Worm (Caenorhabditis elegans) whole organism, L3 larva: ENCODE data around the gene exos-9.

Source experiments
- R02D3.7 ChIP-seq: fragments of 150-350 bp; optimal IDR thresholded peaks from 2 replicates; lab custom pipeline; 2014; ENCODE audit warnings: missing biosample characterization, missing genetic modification characterization
- ZK546.5 ChIP-seq: sonication (generic microtip); optimal IDR thresholded peaks from 2 replicates; lab custom pipeline; 2017; ENCODE audit warnings: missing biosample characterization, missing genetic modification characterization
- aly-2 ChIP-seq: fragments of 150-350 bp; optimal IDR thresholded peaks from 2 replicates; lab custom pipeline; 2014; ENCODE audit warnings: missing biosample characterization, missing genetic modification characterization
- ama-1 ChIP-seq: fragments of 150-350 bp; optimal IDR thresholded peaks from 2 replicates; lab custom pipeline; 2018
- ceh-16 ChIP-seq: sonication (generic microtip); optimal IDR thresholded peaks from 2 replicates; lab custom pipeline; 2017; ENCODE audit warnings: missing biosample characterization, missing genetic modification characterization
- ceh-28 ChIP-seq: fragments of 150-350 bp; optimal IDR thresholded peaks from 2 replicates; lab custom pipeline; 2014; ENCODE audit warnings: missing biosample characterization, missing genetic modification reagents, missing genetic modification characterization
- ceh-82 ChIP-seq: fragments of 150-350 bp; optimal IDR thresholded peaks from 2 replicates; lab custom pipeline; 2014; ENCODE audit warnings: missing biosample characterization, missing genetic modification characterization
- ceh-9 ChIP-seq: sonication (generic microtip); optimal IDR thresholded peaks from 2 replicates; lab custom pipeline; 2018; ENCODE audit warnings: missing biosample characterization, missing genetic modification characterization
- daf-12 ChIP-seq: fragments of 150-350 bp; optimal IDR thresholded peaks from 2 replicates; lab custom pipeline; 2014; ENCODE audit warnings: missing biosample characterization, missing genetic modification reagents, missing genetic modification characterization
- egl-27 ChIP-seq: sonication (generic microtip); optimal IDR thresholded peaks from 4 replicates; lab custom pipeline; 2017; ENCODE audit warnings: missing biosample characterization, missing genetic modification reagents, missing genetic modification characterization
- egl-5 ChIP-seq: fragments of 150-350 bp; optimal IDR thresholded peaks from 2 replicates; lab custom pipeline; 2017; ENCODE audit warnings: missing biosample characterization, missing genetic modification reagents, missing genetic modification characterization, inconsistent platforms
- elt-1 ChIP-seq: fragments of 150-350 bp; optimal IDR thresholded peaks from 2 replicates; lab custom pipeline; 2014; ENCODE audit warnings: missing biosample characterization, missing genetic modification characterization
- elt-2 ChIP-seq: sonication (generic microtip); optimal IDR thresholded peaks from 2 replicates; lab custom pipeline; 2016; ENCODE audit warnings: missing genetic modification reagents, mild to moderate bottlenecking, missing genetic modification characterization, missing compliant biosample characterization
- elt-3 ChIP-seq, 3 experiments: fragments of 150-350 bp in 1 of 3; sonication (generic microtip) in 2 of 3; optimal IDR thresholded peaks; 2 replicates in 2 of 3; 4 replicates in 1 of 3; lab custom pipeline; 2014 to 2017; ENCODE audit warnings: missing biosample characterization in 3 of 3, missing genetic modification characterization in 3 of 3
- eor-1 ChIP-seq, 2 experiments: fragments of 150-350 bp; optimal IDR thresholded peaks; 2 replicates each; lab custom pipeline; 2014 to 2018; ENCODE audit warnings: missing biosample characterization in 2 of 2, missing genetic modification characterization in 2 of 2
- fkh-10 ChIP-seq: sonication (generic microtip); optimal IDR thresholded peaks from 2 replicates; lab custom pipeline; 2017; ENCODE audit warnings: missing biosample characterization, missing genetic modification reagents, missing genetic modification characterization
- fkh-2 ChIP-seq: fragments of 150-350 bp; optimal IDR thresholded peaks from 2 replicates; lab custom pipeline; 2014; ENCODE audit warnings: missing biosample characterization, missing genetic modification reagents, missing genetic modification characterization
- fos-1 ChIP-seq: fragments of 150-350 bp; optimal IDR thresholded peaks from 2 replicates; lab custom pipeline; 2014; ENCODE audit warnings: missing biosample characterization, missing genetic modification characterization
- hmg-11 ChIP-seq: sonication (generic microtip); optimal IDR thresholded peaks from 2 replicates; lab custom pipeline; 2016; ENCODE audit warnings: missing genetic modification characterization, missing compliant biosample characterization
- jun-1 ChIP-seq: fragments of 150-350 bp; optimal IDR thresholded peaks from 2 replicates; lab custom pipeline; 2014; ENCODE audit warnings: missing biosample characterization, missing genetic modification reagents, missing genetic modification characterization
- lin-15B ChIP-seq: fragments of 150-350 bp; optimal IDR thresholded peaks from 2 replicates; lab custom pipeline; 2014; ENCODE audit warnings: missing biosample characterization, missing genetic modification characterization
- lsy-12 ChIP-seq: sonication (generic microtip); optimal IDR thresholded peaks from 2 replicates; lab custom pipeline; 2016; ENCODE audit warnings: mild to moderate bottlenecking, missing genetic modification characterization, missing compliant biosample characterization
- mdl-1 ChIP-seq: fragments of 150-350 bp; optimal IDR thresholded peaks from 2 replicates; lab custom pipeline; 2014; ENCODE audit warnings: missing biosample characterization, missing genetic modification characterization
- mml-1 ChIP-seq: fragments of 150-350 bp; sonication (generic microtip); optimal IDR thresholded peaks from 3 replicates; lab custom pipeline; 2014; ENCODE audit warnings: missing biosample characterization, missing genetic modification characterization
- nfya-1 ChIP-seq: sonication (generic microtip); optimal IDR thresholded peaks from 2 replicates; lab custom pipeline; 2017; ENCODE audit warnings: missing genetic modification characterization, mild to moderate bottlenecking, missing compliant biosample characterization, antibody characterized with exemption, moderate library complexity; ENCODE audit not compliant: insufficient read depth
- nhr-11 ChIP-seq: fragments of 150-350 bp; optimal IDR thresholded peaks from 2 replicates; lab custom pipeline; 2014; ENCODE audit warnings: missing biosample characterization, missing genetic modification characterization
- nhr-12 ChIP-seq: fragments of 150-350 bp; optimal IDR thresholded peaks from 2 replicates; lab custom pipeline; 2014; ENCODE audit warnings: missing biosample characterization, missing genetic modification characterization
- nhr-23 ChIP-seq: fragments of 150-350 bp; optimal IDR thresholded peaks from 2 replicates; lab custom pipeline; 2014; ENCODE audit warnings: missing biosample characterization, missing genetic modification reagents, missing genetic modification characterization
- nhr-237 ChIP-seq: fragments of 150-350 bp; optimal IDR thresholded peaks from 2 replicates; lab custom pipeline; 2014; ENCODE audit warnings: missing biosample characterization, missing genetic modification characterization
- nhr-25 ChIP-seq: sonication (generic microtip); optimal IDR thresholded peaks from 2 replicates; lab custom pipeline; 2017; ENCODE audit warnings: missing biosample characterization, missing genetic modification characterization
- nhr-28 ChIP-seq: fragments of 150-350 bp; optimal IDR thresholded peaks from 2 replicates; lab custom pipeline; 2014; ENCODE audit warnings: missing biosample characterization, missing genetic modification characterization
- nhr-43 ChIP-seq: sonication (generic microtip); optimal IDR thresholded peaks from 2 replicates; lab custom pipeline; 2016; ENCODE audit warnings: mild to moderate bottlenecking, missing genetic modification characterization, missing compliant biosample characterization; ENCODE audit not compliant: poor library complexity, severe bottlenecking
- nhr-67 ChIP-seq: fragments of 150-350 bp; optimal IDR thresholded peaks from 2 replicates; lab custom pipeline; 2014; ENCODE audit warnings: missing biosample characterization, missing genetic modification characterization
- nhr-76 ChIP-seq: fragments of 150-350 bp; sonication (generic microtip); optimal IDR thresholded peaks from 5 replicates; lab custom pipeline; 2014; ENCODE audit warnings: missing biosample characterization, missing genetic modification characterization
- nhr-77 ChIP-seq: fragments of 150-350 bp; optimal IDR thresholded peaks from 2 replicates; lab custom pipeline; 2014; ENCODE audit warnings: missing biosample characterization, missing genetic modification characterization
- pqm-1 ChIP-seq: fragments of 150-350 bp; optimal IDR thresholded peaks from 2 replicates; lab custom pipeline; 2017; ENCODE audit warnings: missing biosample characterization, missing genetic modification characterization, inconsistent platforms
- sea-2 ChIP-seq: fragments of 150-350 bp; sonication (generic microtip); optimal IDR thresholded peaks from 4 replicates; lab custom pipeline; 2014; ENCODE audit warnings: missing biosample characterization, missing genetic modification reagents, missing genetic modification characterization
- skn-1 ChIP-seq: fragments of 150-350 bp; optimal IDR thresholded peaks from 2 replicates; lab custom pipeline; 2014; ENCODE audit warnings: missing biosample characterization, missing genetic modification characterization
- snpc-4 ChIP-seq: fragments of 150-350 bp; optimal IDR thresholded peaks from 2 replicates; lab custom pipeline; 2014; ENCODE audit warnings: missing biosample characterization, missing genetic modification characterization
- tbx-2 ChIP-seq: sonication (generic microtip); optimal IDR thresholded peaks from 2 replicates; lab custom pipeline; 2016; ENCODE audit warnings: mild to moderate bottlenecking, missing genetic modification characterization, missing compliant biosample characterization
- unc-39 ChIP-seq: sonication (generic microtip); optimal IDR thresholded peaks from 4 replicates; lab custom pipeline; 2017; ENCODE audit warnings: missing biosample characterization, missing genetic modification characterization
- unc-62 ChIP-seq: fragments of 150-350 bp; sonication (generic microtip); optimal IDR thresholded peaks from 4 replicates; lab custom pipeline; 2014; ENCODE audit warnings: missing biosample characterization, missing genetic modification reagents, missing genetic modification characterization
- zag-1 ChIP-seq: fragments of 150-350 bp; optimal IDR thresholded peaks from 2 replicates; lab custom pipeline; 2014; ENCODE audit warnings: missing biosample characterization, missing genetic modification characterization
- ztf-11 ChIP-seq: fragments of 150-350 bp; optimal IDR thresholded peaks from 2 replicates; lab custom pipeline; 2014; ENCODE audit warnings: missing biosample characterization, missing genetic modification characterization
- ztf-4 ChIP-seq: fragments of 150-350 bp; optimal IDR thresholded peaks from 2 replicates; lab custom pipeline; 2014; ENCODE audit warnings: missing biosample characterization, missing genetic modification characterization

Gene exos-9

DNA sequence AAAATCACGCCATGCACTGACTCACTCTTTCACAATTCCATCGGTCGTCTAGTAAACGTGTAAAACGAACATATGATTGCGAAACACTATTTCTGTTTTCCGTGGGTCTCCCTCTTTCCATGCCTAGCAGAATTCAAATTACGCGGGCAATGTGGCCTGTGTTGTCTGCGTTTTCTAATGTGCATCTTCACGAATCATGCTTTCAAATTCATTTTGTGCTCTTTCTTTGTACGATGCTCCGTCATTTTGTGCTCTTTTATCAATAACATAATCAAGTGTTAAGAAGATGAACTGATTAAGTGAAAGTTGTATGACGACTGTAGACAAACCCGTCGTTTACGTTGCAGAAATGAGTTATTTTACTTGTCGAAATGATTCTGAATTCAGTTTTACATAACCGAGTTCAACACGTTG is 32.0 kb downstream of the exos-9 start (continued):
- peak; percentile 27 for TF ChIP-seq lsy-12 (tag; lab: Kevin White, UChicago)
- TF ChIP-seq nhr-76 = no peak
- no peak for TF ChIP-seq ztf-11 (tag; lab: Kevin White, UChicago)
- peak; percentile 97 for TF ChIP-seq elt-2 (tag; lab: Kevin White, UChicago)
- TF ChIP-seq nhr-28 (tag; lab: Kevin White, UChicago) = no peak
- no peak for TF ChIP-seq sea-2 (GFP tag; lab: Kevin White, UChicago)
- TF ChIP-seq nhr-77 (tag; lab: Kevin White, UChicago) = no peak
- no peak for TF ChIP-seq ZK546.5 (tag; lab: Kevin White, UChicago)
- no peak for TF ChIP-seq ztf-4 (tag; lab: Kevin White, UChicago)
- peak; percentile 97 for TF ChIP-seq pqm-1 (tag; lab: Kevin White, UChicago)
- no peak for TF ChIP-seq R02D3.7 (tag; lab: Kevin White, UChicago)
- peak; percentile 50 for TF ChIP-seq nfya-1
- TF ChIP-seq mdl-1 (tag; lab: Kevin White, UChicago) = peak; percentile 58
- TF ChIP-seq eor-1 (tag; optimal IDR thresholded peaks at IDR 0.05; lab: Kevin White, UChicago) = no peak
- TF ChIP-seq elt-3 (tag; optimal IDR thresholded peaks at IDR 0.05; lab: Kevin White, UChicago) = no peak
- no peak for TF ChIP-seq elt-1
- peak; percentile 72 for TF ChIP-seq skn-1 (tag; lab: Kevin White, UChicago)
- no peak for TF ChIP-seq nhr-23 (tag; lab: Kevin White, UChicago)
- TF ChIP-seq ceh-82 (tag; lab: Kevin White, UChicago) = no peak
- no peak for TF ChIP-seq mml-1 (tag; lab: Kevin White, UChicago)
- TF ChIP-seq nhr-12 (tag; lab: Kevin White, UChicago) = no peak
- no peak for TF ChIP-seq tbx-2 (tag; lab: Kevin White, UChicago)

DNA sequence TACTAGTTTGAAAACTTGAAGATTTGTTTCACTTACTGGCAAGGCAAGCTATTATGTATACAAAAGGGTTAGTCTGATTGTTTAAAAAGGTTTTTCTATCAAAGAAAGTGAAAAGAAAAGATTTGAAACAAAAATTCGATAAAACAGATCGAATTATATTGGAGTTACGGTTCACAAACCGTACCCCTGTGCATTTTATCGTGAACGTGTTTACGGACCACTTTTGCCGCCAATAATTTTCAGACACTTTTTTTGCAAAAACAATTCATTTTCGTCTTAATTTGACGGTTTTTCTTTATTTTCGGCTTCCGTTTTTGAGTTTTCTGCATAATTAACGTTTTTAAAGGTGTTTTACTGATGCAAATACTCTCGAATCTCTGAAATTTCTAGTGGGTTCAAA is 32.6 kb downstream of the exos-9 start:
- TF ChIP-seq hmg-11 (tag; lab: Kevin White, UChicago) = no peak
- no peak for TF ChIP-seq mdl-1 (tag; lab: Kevin White, UChicago)
- no peak for TF ChIP-seq ZK546.5 (tag; lab: Kevin White, UChicago)
- TF ChIP-seq ceh-16 (tag; lab: Kevin White, UChicago) = no peak

DNA sequence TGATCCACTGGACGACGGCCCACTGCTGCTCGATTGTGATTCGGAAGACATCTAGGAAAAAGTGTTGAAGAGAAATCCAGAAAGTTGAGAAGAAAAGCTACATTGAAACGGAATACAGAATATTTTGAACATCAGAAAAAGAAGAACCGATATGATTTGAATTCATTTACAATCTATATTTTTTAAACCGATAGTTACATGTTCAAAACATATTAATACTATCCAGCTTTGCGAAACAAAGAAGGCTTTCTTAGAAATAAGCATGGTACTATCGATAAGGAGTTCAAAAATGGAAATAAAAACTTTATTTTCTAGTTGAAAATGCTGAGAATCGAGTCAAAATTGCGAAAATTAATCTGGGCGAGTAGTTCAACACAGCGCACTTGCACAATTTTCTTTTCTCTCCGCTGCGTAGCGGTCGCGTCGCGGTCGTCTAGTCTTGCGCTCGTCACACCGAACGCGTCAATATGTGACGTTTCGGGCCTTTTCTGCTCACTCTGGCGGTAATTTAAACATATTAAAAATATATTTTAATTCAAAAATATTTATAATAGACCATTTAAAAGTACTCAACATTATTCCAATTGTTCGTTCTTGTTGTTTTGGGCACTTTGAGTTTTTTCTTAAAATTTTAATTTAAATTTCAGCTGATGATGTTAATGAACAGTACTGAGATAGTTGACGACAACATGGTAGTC is 35.7 kb downstream of the exos-9 start, which contains the start of the genes syf-2 and K04G7.1:
syf-2 (minus strand) TSS at position 51 of the 698 bp plus-strand sequence.
K04G7.1 (plus strand) TSS at position 648 of the 698 bp plus-strand sequence.
- TF ChIP-seq fkh-2 (tag; lab: Kevin White, UChicago) = no peak
- TF ChIP-seq pqm-1 (tag; lab: Kevin White, UChicago) = peak; percentile 29
- no peak for TF ChIP-seq eor-1 (tag; optimal IDR thresholded peaks at IDR 0.05; lab: Kevin White, UChicago)
- TF ChIP-seq nfya-1 = peak; percentile 94
- TF ChIP-seq nhr-25 (tag; lab: Kevin White, UChicago) = peak; percentile 76
- TF ChIP-seq fos-1 (tag; lab: Kevin White, UChicago) = no peak
- peak; percentile 90 for TF ChIP-seq snpc-4
- TF ChIP-seq nhr-77 (tag; lab: Kevin White, UChicago) = no peak
- TF ChIP-seq fkh-10 (GFP tag; lab: Kevin White, UChicago) = peak; percentile 85
- TF ChIP-seq egl-5 = peak; percentile 57
- no peak for TF ChIP-seq nhr-11 (tag; lab: Kevin White, UChicago)
- TF ChIP-seq ceh-82 (tag; lab: Kevin White, UChicago) = peak; percentile 47
- TF ChIP-seq lsy-12 (tag; lab: Kevin White, UChicago) = peak; percentile 78
- TF ChIP-seq nhr-43 = peak; percentile 62
- peak; percentile 76 for TF ChIP-seq R02D3.7 (tag; lab: Kevin White, UChicago)
- no peak for TF ChIP-seq sea-2 (GFP tag; lab: Kevin White, UChicago)
- TF ChIP-seq ztf-11 (tag; lab: Kevin White, UChicago) = no peak
- no peak for TF ChIP-seq nhr-28 (tag; lab: Kevin White, UChicago)
- peak; percentile 94 for TF ChIP-seq nhr-23 (tag; lab: Kevin White, UChicago)
- no peak for TF ChIP-seq zag-1
- peak; percentile 79 for TF ChIP-seq skn-1 (tag; lab: Kevin White, UChicago)
- TF ChIP-seq ZK546.5 (tag; lab: Kevin White, UChicago) = peak; percentile 20
- peak; percentile 99 for TF ChIP-seq lin-15B (tag; lab: Kevin White, UChicago)
- peak; percentile 43 for TF ChIP-seq ama-1 (lab: Kevin White, UChicago)
- peak; percentile 72 for TF ChIP-seq ceh-28 (tag; lab: Kevin White, UChicago)
- TF ChIP-seq unc-62 (GFP tag; lab: Kevin White, UChicago) = peak; percentile 53
- no peak for TF ChIP-seq aly-2 (tag; lab: Kevin White, UChicago)
- TF ChIP-seq nhr-67 (tag; lab: Kevin White, UChicago) = no peak
- no peak for TF ChIP-seq nhr-237 (tag; lab: Kevin White, UChicago)
- peak; percentile 74 for TF ChIP-seq elt-2 (tag; lab: Kevin White, UChicago)
- TF ChIP-seq nhr-76 = no peak
- TF ChIP-seq mdl-1 (tag; lab: Kevin White, UChicago) = no peak
- no peak for TF ChIP-seq mml-1 (tag; lab: Kevin White, UChicago)
- no peak for TF ChIP-seq ztf-4 (tag; lab: Kevin White, UChicago)
- peak; percentile 83 for TF ChIP-seq jun-1
- no peak for TF ChIP-seq unc-39 (tag; lab: Kevin White, UChicago)
- TF ChIP-seq nhr-12 (tag; lab: Kevin White, UChicago) = no peak
- TF ChIP-seq ceh-16 (tag; lab: Kevin White, UChicago) = no peak
- TF ChIP-seq daf-12 = no peak
- peak; percentile 92 for TF ChIP-seq egl-27
- TF ChIP-seq tbx-2 (tag; lab: Kevin White, UChicago) = peak; percentile 61
- no peak for TF ChIP-seq ceh-9 (tag; lab: Kevin White, UChicago)
- TF ChIP-seq elt-1 = peak; percentile 59
